Fruit fly (Drosophila melanogaster): ENCODE data around the gene CG5273.

CG5273 gene

DNA sequence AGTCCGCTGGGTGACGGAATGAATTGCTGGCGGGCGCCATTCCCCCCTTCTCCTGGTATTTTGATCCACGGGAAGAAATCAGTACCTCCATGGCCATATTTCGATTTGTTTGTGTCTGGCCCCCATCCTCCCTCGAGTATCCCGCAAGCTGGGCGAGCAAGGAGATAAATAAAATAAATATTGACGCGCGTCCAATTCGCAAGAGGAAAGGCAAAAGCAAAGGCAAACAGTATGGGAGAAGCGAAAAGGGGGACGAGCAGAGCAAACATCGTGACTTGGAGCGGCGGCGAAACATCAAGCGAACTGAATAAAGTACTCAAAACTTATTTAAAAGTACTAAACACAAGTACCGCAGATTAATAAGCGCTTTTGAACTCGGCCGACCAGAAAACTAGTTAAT, 8.5 kb downstream of the CG5273 start (continued):
- TF ChIP-seq dac (GFP tag; optimal IDR thresholded peaks at IDR 0.05) (no peak), Eip78C (GFP tag) (peak; percentile 89), Hr39 (GFP tag; optimal IDR thresholded peaks at IDR 0.05) (no peak), CG16779 (tag; optimal IDR thresholded peaks at IDR 0.05) (no peak), acj6 (GFP tag; optimal IDR thresholded peaks at IDR 0.05) (peak; percentile 19), fkh (GFP tag; optimal IDR thresholded peaks at IDR 0.05) (peak; percentile 87), ss (GFP tag; optimal IDR thresholded peaks at IDR 0.05) (peak; percentile 27 to 70)

DNA sequence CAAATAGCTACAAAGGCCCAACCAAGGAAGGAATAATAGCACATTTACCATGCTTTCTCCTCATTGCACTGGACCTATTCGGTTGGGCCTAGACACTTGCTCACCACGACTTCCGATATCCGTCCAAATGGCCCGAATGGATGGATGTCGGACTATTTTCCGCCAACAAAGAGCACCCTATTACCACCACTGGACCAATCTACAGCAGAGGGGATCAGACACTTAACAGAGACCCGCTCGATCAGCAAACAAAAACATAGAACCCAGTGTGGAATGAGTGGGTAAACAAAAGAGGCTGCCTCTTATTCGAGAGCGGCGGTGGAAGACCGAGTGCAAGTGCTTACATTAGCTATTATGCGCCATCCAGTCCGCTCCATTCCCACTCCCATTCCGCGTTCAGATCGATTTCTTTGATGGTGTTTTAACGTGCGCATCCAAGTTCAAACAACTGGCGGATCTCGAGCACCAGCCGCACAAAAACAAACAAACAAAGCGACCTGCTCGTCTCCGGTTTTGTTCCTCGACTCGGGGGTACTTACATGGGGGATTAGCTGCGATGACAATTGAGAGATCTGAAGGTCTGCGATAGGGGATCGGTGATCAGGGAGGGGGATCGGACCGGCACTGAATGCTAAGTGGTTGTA, 9.2 kb downstream of the CG5273 start:
- TF ChIP-seq CG4318 (GFP tag; optimal IDR thresholded peaks at IDR 0.05) (no peak), CG10631 (GFP tag; optimal IDR thresholded peaks at IDR 0.05) (no peak), CG6276 (GFP tag; optimal IDR thresholded peaks at IDR 0.05) (no peak), fkh (GFP tag; optimal IDR thresholded peaks at IDR 0.05) (peak; percentile 85), Sox14 (GFP tag; optimal IDR thresholded peaks at IDR 0.05) (no peak), eg (GFP tag; IDR thresholded peaks at IDR 0.05) (no peak), Hr38 (GFP tag; optimal IDR thresholded peaks at IDR 0.05) (no peak), CG8319 (GFP tag; optimal IDR thresholded peaks at IDR 0.05) (no peak)

DNA sequence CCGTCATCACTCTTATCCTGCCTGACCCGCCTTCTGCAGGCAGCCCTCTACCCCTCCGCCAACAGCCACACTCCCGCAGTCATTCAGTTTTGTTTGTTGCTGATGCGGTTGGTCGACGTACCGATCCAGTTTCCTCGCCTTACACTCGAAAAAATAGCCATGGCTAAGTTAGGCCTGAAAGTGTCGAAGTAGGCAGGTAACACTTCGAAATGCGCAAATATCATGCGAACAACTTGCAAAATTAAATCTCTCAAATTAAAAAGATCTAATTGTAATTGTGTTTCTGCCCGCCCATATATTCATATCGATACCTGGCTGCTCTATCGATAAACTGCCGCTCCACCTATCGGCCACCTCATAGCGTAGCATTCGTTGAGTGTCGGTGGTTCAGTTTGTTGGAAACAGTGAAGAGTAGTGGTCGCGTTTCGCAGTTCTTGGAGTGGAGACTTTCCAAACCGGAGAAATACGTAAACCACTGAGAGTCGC, 10.3 kb downstream of the CG5273 start, which contains the start of gene fz3:
TSS of gene fz3 (plus strand) at position 307 of the 486 bp plus-strand sequence.
- TF ChIP-seq CG9139 (GFP tag; optimal IDR thresholded peaks at IDR 0.05), result peak; percentile 44
- peak; percentile 70 for TF ChIP-seq OdsH (GFP tag; optimal IDR thresholded peaks at IDR 0.05)
- peak; percentile 73 for TF ChIP-seq dsx (GFP tag; optimal IDR thresholded peaks at IDR 0.05; ENCODE audit: poor library complexity, severe bottlenecking)
- peak; percentile 64 for TF ChIP-seq CG32006 (GFP tag; optimal IDR thresholded peaks at IDR 0.05)
- peak; percentile 47 to 76 for TF ChIP-seq ss (GFP tag; optimal IDR thresholded peaks at IDR 0.05)
- TF ChIP-seq Hr39 (GFP tag; optimal IDR thresholded peaks at IDR 0.05), result peak; percentile 74
- TF ChIP-seq svp (GFP tag), result peak; percentile 89
- TF ChIP-seq CG10669 (GFP tag; optimal IDR thresholded peaks at IDR 0.05), result peak; percentile 73
- TF ChIP-seq CG16779 (tag; optimal IDR thresholded peaks at IDR 0.05), result peak; percentile 24
- peak; percentile 60 for TF ChIP-seq CG6854 (GFP tag; optimal IDR thresholded peaks at IDR 0.05)
- peak; percentile 76 for TF ChIP-seq CG3919 (GFP tag; optimal IDR thresholded peaks at IDR 0.05)
- peak; percentile 63 for TF ChIP-seq CG8632 (GFP tag; optimal IDR thresholded peaks at IDR 0.05)
- TF ChIP-seq Gug (GFP tag; IDR thresholded peaks at IDR 0.05), result no peak
- TF ChIP-seq CG15336 (GFP tag; IDR thresholded peaks at IDR 0.05), result peak; percentile 74
- TF ChIP-seq CG31627 (GFP tag; optimal IDR thresholded peaks at IDR 0.05), result peak; percentile 61
- peak; percentile 47 for TF ChIP-seq fd59A (GFP tag; optimal IDR thresholded peaks at IDR 0.05)
- peak; percentile 80 for TF ChIP-seq Eip75B (GFP tag; optimal IDR thresholded peaks at IDR 0.05)
- TF ChIP-seq spab (GFP tag; optimal IDR thresholded peaks at IDR 0.05), result peak; percentile 36
- TF ChIP-seq Smox (GFP tag; optimal IDR thresholded peaks at IDR 0.05), result peak; percentile 73
- peak; percentile 28 for TF ChIP-seq CG4318 (GFP tag; optimal IDR thresholded peaks at IDR 0.05)
- TF ChIP-seq Ets96B (tag; optimal IDR thresholded peaks at IDR 0.05), result peak; percentile 70
- peak; percentile 62 for TF ChIP-seq CG7368 (GFP tag; optimal IDR thresholded peaks at IDR 0.05)
- TF ChIP-seq Sox14 (GFP tag; optimal IDR thresholded peaks at IDR 0.05), result peak; percentile 76
- peak; percentile 44 for TF ChIP-seq CG11902 (GFP tag; optimal IDR thresholded peaks at IDR 0.05)
- TF ChIP-seq CG8319 (GFP tag; optimal IDR thresholded peaks at IDR 0.05), result peak; percentile 31
- TF ChIP-seq CG11762 (GFP tag; optimal IDR thresholded peaks at IDR 0.05; ENCODE audit: insufficient read depth), result peak; percentile 40
- TF ChIP-seq Blimp-1 (GFP tag; optimal IDR thresholded peaks at IDR 0.05), result peak; percentile 15
- TF ChIP-seq Eip93F (GFP tag; optimal IDR thresholded peaks at IDR 0.05), result no peak
- TF ChIP-seq CG6808 (GFP tag; optimal IDR thresholded peaks at IDR 0.05), result peak; percentile 72
- TF ChIP-seq CG3032 (tag; optimal IDR thresholded peaks at IDR 0.05), result peak; percentile 66
- TF ChIP-seq Eip78C (GFP tag), result peak; percentile 94
- peak; percentile 67 for TF ChIP-seq eg (GFP tag; IDR thresholded peaks at IDR 0.05)
- peak; percentile 72 for TF ChIP-seq CG1621 (tag; optimal IDR thresholded peaks at IDR 0.05)
- TF ChIP-seq topi (GFP tag; optimal IDR thresholded peaks at IDR 0.05), result peak; percentile 86
- TF ChIP-seq Met (GFP tag; optimal IDR thresholded peaks at IDR 0.05), result peak; percentile 82
- peak; percentile 59 for TF ChIP-seq acj6 (GFP tag; optimal IDR thresholded peaks at IDR 0.05)
- peak; percentile 86 for TF ChIP-seq Sox102F (GFP tag; optimal IDR thresholded peaks at IDR 0.05)
- TF ChIP-seq CG11294 (GFP tag; IDR thresholded peaks at IDR 0.05), result no peak
- peak; percentile 55 for TF ChIP-seq Hr4 (GFP tag; optimal IDR thresholded peaks at IDR 0.05)
- peak; percentile 80 for TF ChIP-seq CG6163 (GFP tag; IDR thresholded peaks at IDR 0.05)
